Worm (Caenorhabditis elegans) whole organism, L4 larva: ENCODE results near the gene ZK470.2.

Experiments
- D1046.2 ChIP-seq: fragments of 200-800 bp; sonication (Bioruptor generic); IDR thresholded peaks from 2 replicates; pipeline ENCODE4 v1.3.6; 2022; ENCODE audit warnings: missing genetic modification characterization, missing compliant biosample characterization
- F26F4.8 ChIP-seq: fragments of 200-800 bp; sonication (Bioruptor generic); conservative IDR thresholded peaks from 2 replicates; pipeline ENCODE4 v1.3.6; 2022; ENCODE audit warnings: missing genetic modification characterization, missing compliant biosample characterization
- F44E2.7 ChIP-seq: fragments of 200-800 bp; sonication (Bioruptor generic); IDR thresholded peaks from 2 replicates; pipeline ENCODE4 v2.1.2; 2022; ENCODE audit warnings: missing genetic modification characterization, missing compliant biosample characterization
- R02D3.7 ChIP-seq: fragments of 150-350 bp; sonication (generic microtip); optimal IDR thresholded peaks from 3 replicates; lab custom pipeline; 2014; ENCODE audit warnings: missing biosample characterization, missing genetic modification characterization
- T20F7.1 ChIP-seq: fragments of 200-800 bp; sonication (Bioruptor generic); optimal IDR thresholded peaks from 2 replicates; lab custom pipeline; 2018; ENCODE audit warnings: mild to moderate bottlenecking, missing genetic modification characterization, missing compliant biosample characterization
- Y105C5A.15 ChIP-seq: fragments of 200-800 bp; sonication (Bioruptor generic); IDR thresholded peaks from 2 replicates; pipeline ENCODE4 v1.3.6; 2022; ENCODE audit warnings: missing genetic modification characterization, missing compliant biosample characterization
- ZK546.5 ChIP-seq, 2 experiments: sonication (generic microtip); optimal IDR thresholded peaks; 2 replicates each; lab custom pipeline; 2017; ENCODE audit warnings: missing biosample characterization in 2 of 2, missing genetic modification characterization in 2 of 2
- aha-1 ChIP-seq: fragments of 150-350 bp; peaks from one replicate; lab custom pipeline; 2014; ENCODE audit warnings: missing biosample characterization, missing genetic modification characterization
- ceh-20 ChIP-seq: fragments of 200-800 bp; sonication (Bioruptor generic); IDR thresholded peaks from 2 replicates; pipeline ENCODE4 v1.3.6; 2022; ENCODE audit warnings: missing genetic modification reagents, missing genetic modification characterization, missing compliant biosample characterization
- ceh-28 ChIP-seq: fragments of 150-350 bp; optimal IDR thresholded peaks from 2 replicates; lab custom pipeline; 2014; ENCODE audit warnings: missing biosample characterization, missing genetic modification reagents, missing genetic modification characterization
- daf-12 ChIP-seq: fragments of 150-350 bp; optimal IDR thresholded peaks from 2 replicates; lab custom pipeline; 2014; ENCODE audit warnings: missing biosample characterization, missing genetic modification reagents, missing genetic modification characterization
- daf-16 ChIP-seq, 3 experiments: sonication (generic microtip); optimal IDR thresholded peaks; 2 replicates each; lab custom pipeline; 2016 to 2017; ENCODE audit warnings: missing genetic modification characterization in 3 of 3, missing genetic modification reagents in 3 of 3, mild to moderate bottlenecking in 2 of 3, missing compliant biosample characterization in 2 of 3, missing biosample characterization in 1 of 3, moderate library complexity in 1 of 3
- duxl-1 ChIP-seq: sonication (generic microtip); optimal IDR thresholded peaks from 2 replicates; lab custom pipeline; 2016; ENCODE audit warnings: mild to moderate bottlenecking, missing genetic modification characterization, moderate library complexity, missing compliant biosample characterization; ENCODE audit not compliant: poor library complexity
- dve-1 ChIP-seq: sonication (generic microtip); optimal IDR thresholded peaks from 2 replicates; lab custom pipeline; 2017; ENCODE audit warnings: antibody characterized with exemption, mild to moderate bottlenecking, missing genetic modification characterization, missing compliant biosample characterization; ENCODE audit not compliant: insufficient read depth
- egl-43 ChIP-seq: fragments of 200-800 bp; sonication (Bioruptor generic); IDR thresholded peaks from 2 replicates; pipeline ENCODE4 v1.3.6; 2022; ENCODE audit warnings: missing genetic modification reagents, missing genetic modification characterization, missing compliant biosample characterization
- hmg-1.1 ChIP-seq: fragments of 200-800 bp; sonication (Bioruptor generic); IDR thresholded peaks from 2 replicates; pipeline ENCODE4 v1.3.6; 2022; ENCODE audit warnings: missing genetic modification reagents, missing genetic modification characterization, missing compliant biosample characterization
- jun-1 ChIP-seq: fragments of 150-350 bp; optimal IDR thresholded peaks from 2 replicates; lab custom pipeline; 2014; ENCODE audit warnings: missing biosample characterization, missing genetic modification reagents, missing genetic modification characterization
- lin-1 ChIP-seq: fragments of 200-800 bp; sonication (Bioruptor generic); IDR thresholded peaks from 2 replicates; pipeline ENCODE4 v1.3.6; 2022; ENCODE audit warnings: missing genetic modification reagents, missing genetic modification characterization, missing compliant biosample characterization
- lin-29 ChIP-seq: fragments of 200-800 bp; sonication (Bioruptor generic); IDR thresholded peaks from 2 replicates; pipeline ENCODE4 v1.3.6; 2022; ENCODE audit warnings: missing genetic modification reagents, missing genetic modification characterization, missing compliant biosample characterization
- madf-5 ChIP-seq, 2 experiments: fragments of 200-800 bp; sonication (Bioruptor generic); IDR thresholded peaks; 2 replicates each; pipeline ENCODE4 v1.3.6; 2022; ENCODE audit warnings: missing compliant biosample characterization in 2 of 2, missing genetic modification characterization in 2 of 2
- mdt-29 ChIP-seq: fragments of 200-800 bp; sonication (Bioruptor generic); IDR thresholded peaks from 2 replicates; pipeline ENCODE4 v1.3.6; 2022; ENCODE audit warnings: missing genetic modification reagents, missing genetic modification characterization, missing compliant biosample characterization
- mep-1 ChIP-seq: fragments of 150-350 bp; sonication (generic microtip); optimal IDR thresholded peaks from 3 replicates; lab custom pipeline; 2014; ENCODE audit warnings: missing biosample characterization, missing genetic modification characterization
- mxl-2 ChIP-seq: fragments of 200-800 bp; sonication (Bioruptor generic); conservative IDR thresholded peaks from 2 replicates; pipeline ENCODE4 v1.3.6; 2022; ENCODE audit warnings: missing genetic modification reagents, missing genetic modification characterization, missing compliant biosample characterization
- nhr-10 ChIP-seq: fragments of 150-350 bp; optimal IDR thresholded peaks from 2 replicates; lab custom pipeline; 2014; ENCODE audit warnings: missing biosample characterization, missing genetic modification characterization
- nhr-11 ChIP-seq: fragments of 150-350 bp; optimal IDR thresholded peaks from 2 replicates; lab custom pipeline; 2014; ENCODE audit warnings: missing biosample characterization, missing genetic modification characterization
- nhr-25 ChIP-seq: sonication (generic microtip); optimal IDR thresholded peaks from 2 replicates; lab custom pipeline; 2017; ENCODE audit warnings: missing genetic modification characterization, mild to moderate bottlenecking, missing compliant biosample characterization, antibody characterized with exemption, moderate library complexity, borderline replicate concordance; ENCODE audit not compliant: insufficient read depth
- nhr-28 ChIP-seq: fragments of 150-350 bp; optimal IDR thresholded peaks from 2 replicates; lab custom pipeline; 2014; ENCODE audit warnings: missing biosample characterization, missing genetic modification characterization
- nhr-42 ChIP-seq: fragments of 200-800 bp; sonication (Bioruptor generic); IDR thresholded peaks from 2 replicates; pipeline ENCODE4 v1.3.6; 2022; ENCODE audit warnings: missing genetic modification characterization, missing compliant biosample characterization
- nhr-76 ChIP-seq: fragments of 150-350 bp; optimal IDR thresholded peaks from 2 replicates; lab custom pipeline; 2014; ENCODE audit warnings: missing biosample characterization, missing genetic modification characterization
- nhr-77 ChIP-seq: fragments of 150-350 bp; optimal IDR thresholded peaks from 2 replicates; lab custom pipeline; 2014; ENCODE audit warnings: missing biosample characterization, missing genetic modification characterization
- pha-4 ChIP-seq, 2 experiments: fragments of 150-350 bp in 1 of 2; fragments of 200-800 bp in 1 of 2; sonication (Bioruptor generic) in 1 of 2; IDR thresholded peaks in 1 of 2; optimal IDR thresholded peaks in 1 of 2; 2 replicates each; pipeline versions ENCODE4 v1.3.6 to Lab custom; 2014 to 2022; ENCODE audit warnings: missing genetic modification characterization in 2 of 2, missing genetic modification reagents in 2 of 2, missing biosample characterization in 1 of 2, missing compliant biosample characterization in 1 of 2
- pqm-1 ChIP-seq: sonication (generic microtip); optimal IDR thresholded peaks from 2 replicates; lab custom pipeline; 2017; ENCODE audit warnings: missing biosample characterization, missing genetic modification characterization
- rbr-2 ChIP-seq: sonication (generic microtip); optimal IDR thresholded peaks from 2 replicates; lab custom pipeline; 2016; ENCODE audit warnings: missing genotype, missing genetic modification characterization, missing compliant biosample characterization
- set-16 ChIP-seq: fragments of 200-800 bp; sonication (Bioruptor generic); IDR thresholded peaks from 2 replicates; pipeline ENCODE4 v1.3.6; 2022; ENCODE audit warnings: missing genetic modification reagents, missing genetic modification characterization, missing compliant biosample characterization
- spr-1 ChIP-seq: sonication (generic microtip); optimal IDR thresholded peaks from 2 replicates; lab custom pipeline; 2016; ENCODE audit warnings: mild to moderate bottlenecking, missing genetic modification characterization, missing compliant biosample characterization
- unc-130 ChIP-seq: sonication (generic microtip); optimal IDR thresholded peaks from 2 replicates; lab custom pipeline; 2016; ENCODE audit warnings: missing genetic modification reagents, missing genetic modification characterization, missing compliant biosample characterization
- unc-62 ChIP-seq, 3 experiments: fragments of 150-350 bp in 1 of 3; sonication (generic microtip); optimal IDR thresholded peaks in 2 of 3; peaks in 1 of 3; 1 replicate in 1 of 3; 2 replicates in 2 of 3; lab custom pipeline; 2014 to 2017; ENCODE audit warnings: missing biosample characterization in 3 of 3, missing genetic modification characterization in 3 of 3, missing genetic modification reagents in 3 of 3, missing genotype in 1 of 3
- zag-1 ChIP-seq: fragments of 150-350 bp; optimal IDR thresholded peaks from 2 replicates; lab custom pipeline; 2014; ENCODE audit warnings: missing biosample characterization, missing genetic modification characterization
- zfp-2 ChIP-seq: sonication (generic microtip); optimal IDR thresholded peaks from 2 replicates; lab custom pipeline; 2016; ENCODE audit warnings: mild to moderate bottlenecking, missing genetic modification characterization, missing compliant biosample characterization
- zip-11 ChIP-seq: fragments of 200-800 bp; sonication (Bioruptor generic); IDR thresholded peaks from 2 replicates; pipeline ENCODE4 v1.3.6; 2022; ENCODE audit warnings: missing genetic modification characterization, missing compliant biosample characterization
- zip-2 ChIP-seq: fragments of 150-350 bp; optimal IDR thresholded peaks from 2 replicates; lab custom pipeline; 2014; ENCODE audit warnings: missing biosample characterization, missing genetic modification characterization

The ZK470.2 gene

DNA sequence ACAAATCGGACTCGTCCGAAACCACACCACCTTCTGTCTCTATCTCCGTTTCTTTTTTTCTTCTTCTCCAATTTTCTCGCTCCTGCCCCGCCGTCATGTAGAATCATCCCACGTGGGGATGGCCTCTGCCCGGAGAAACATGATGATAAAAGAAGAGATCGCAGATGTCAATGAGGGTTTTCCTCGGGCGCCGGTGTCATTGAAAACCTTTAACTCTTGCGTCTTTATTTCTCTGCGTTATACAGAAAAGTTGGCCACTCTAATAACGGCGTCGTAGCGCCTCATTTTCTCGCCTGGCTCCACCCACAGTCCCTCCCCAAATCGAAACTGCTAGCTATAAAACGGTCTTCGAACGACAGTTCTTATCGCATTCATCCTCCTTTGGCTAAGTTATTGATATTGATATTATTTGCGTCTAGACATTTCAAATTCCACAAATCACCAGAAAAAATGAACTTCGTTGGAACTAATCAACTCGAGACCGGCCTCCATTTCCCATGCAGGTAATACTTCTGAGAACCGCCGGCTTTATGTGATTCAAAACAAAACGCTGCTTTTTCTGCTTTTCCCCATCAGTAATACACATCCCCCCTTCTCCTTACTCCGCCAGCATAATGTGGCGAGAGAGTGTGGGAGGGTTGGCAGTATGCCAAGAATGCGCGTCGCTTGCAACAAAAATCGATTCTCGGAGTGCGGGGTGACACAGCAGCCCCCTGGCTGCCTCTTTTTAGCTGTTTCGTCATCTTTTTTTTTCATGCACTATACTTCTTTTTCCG lies 10.3 kb downstream of the ZK470.2 start (continued):
- TF ChIP-seq egl-43 (GFP tag; lab: Robert Waterston, UW) (peak; percentile 75), madf-5 (GFP tag; IDR thresholded peaks at IDR 0.05; lab: Robert Waterston, UW) (0 out of 4 replicates have a peak, but pooled peaks have one; percentile 32 to 56), lin-1 (GFP tag; lab: Robert Waterston, UW) (peak; percentile 58; the same call in 1 of the 2 replicates), aha-1 (tag; lab: Kevin White, UChicago) (peak; percentile 100), ceh-20 (GFP tag; lab: Robert Waterston, UW) (peak; percentile 15; the same call in 1 of the 2 replicates), nhr-11 (tag; lab: Kevin White, UChicago) (peak; percentile 64), pqm-1 (tag; lab: Kevin White, UChicago) (no peak), mxl-2 (GFP tag; lab: Robert Waterston, UW) (peak; percentile 53; the same call in 1 of the 2 replicates), set-16 (GFP tag; lab: Robert Waterston, UW) (peak; percentile 60; the same call in 1 of the 2 replicates), mdt-29 (GFP tag; lab: Robert Waterston, UW) (peak; percentile 18; the same call in 1 of the 2 replicates), spr-1 (tag; lab: Kevin White, UChicago) (peak; percentile 9), unc-130 (GFP tag; lab: Kevin White, UChicago) (no peak), jun-1 (tag; lab: Kevin White, UChicago) (no peak), daf-12 (tag; lab: Kevin White, UChicago) (no peak)
- TF ChIP-seq, all 104 proteins: peak for 54

DNA sequence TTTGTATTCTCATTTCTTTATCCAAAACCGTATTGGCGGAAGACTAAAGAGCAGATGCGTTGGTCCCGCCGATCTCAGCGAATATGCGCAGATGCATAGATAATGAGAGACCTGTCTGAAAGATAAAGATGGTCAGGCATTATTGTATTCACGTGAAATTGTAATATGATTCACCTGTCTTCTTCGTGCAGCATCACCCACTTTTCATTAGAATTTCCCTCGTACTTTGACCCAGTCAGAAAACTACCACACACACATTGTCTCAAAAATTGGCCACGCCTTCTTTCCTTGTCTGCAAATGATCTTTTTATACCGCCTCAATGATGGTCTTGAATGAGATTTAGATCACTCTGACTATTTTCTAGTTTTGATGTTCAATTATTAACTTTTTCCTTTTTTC lies 11.1 kb downstream of the ZK470.2 start:
- 0 out of 2 replicates have a peak, but pooled peaks have one; percentile 17 for TF ChIP-seq D1046.2 (GFP tag; lab: Robert Waterston, UW)
- TF ChIP-seq nhr-25 (tag; lab: Kevin White, UChicago), result peak; percentile 23
- TF ChIP-seq F44E2.7 (GFP tag; lab: Robert Waterston, UW), result no peak
- peak; percentile 44; the same call in 1 of the 2 replicates for TF ChIP-seq mxl-2 (GFP tag; lab: Robert Waterston, UW)
- no peak for TF ChIP-seq daf-16 (GFP tag; optimal IDR thresholded peaks at IDR 0.05; lab: Kevin White, UChicago)
- TF ChIP-seq daf-16 (tag; optimal IDR thresholded peaks at IDR 0.05; lab: Kevin White, UChicago), result peak; percentile 9
- no peak for TF ChIP-seq mep-1 (tag; lab: Kevin White, UChicago)
- peak; percentile 29 for TF ChIP-seq aha-1 (tag; lab: Kevin White, UChicago)
- peak in 1 of 2 experiments; percentile 58 for TF ChIP-seq unc-62 (GFP tag; optimal IDR thresholded peaks at IDR 0.05 in 1 of 2; lab: Kevin White, UChicago)
- TF ChIP-seq unc-62 (tag; optimal IDR thresholded peaks at IDR 0.05; lab: Kevin White, UChicago), result no peak

DNA sequence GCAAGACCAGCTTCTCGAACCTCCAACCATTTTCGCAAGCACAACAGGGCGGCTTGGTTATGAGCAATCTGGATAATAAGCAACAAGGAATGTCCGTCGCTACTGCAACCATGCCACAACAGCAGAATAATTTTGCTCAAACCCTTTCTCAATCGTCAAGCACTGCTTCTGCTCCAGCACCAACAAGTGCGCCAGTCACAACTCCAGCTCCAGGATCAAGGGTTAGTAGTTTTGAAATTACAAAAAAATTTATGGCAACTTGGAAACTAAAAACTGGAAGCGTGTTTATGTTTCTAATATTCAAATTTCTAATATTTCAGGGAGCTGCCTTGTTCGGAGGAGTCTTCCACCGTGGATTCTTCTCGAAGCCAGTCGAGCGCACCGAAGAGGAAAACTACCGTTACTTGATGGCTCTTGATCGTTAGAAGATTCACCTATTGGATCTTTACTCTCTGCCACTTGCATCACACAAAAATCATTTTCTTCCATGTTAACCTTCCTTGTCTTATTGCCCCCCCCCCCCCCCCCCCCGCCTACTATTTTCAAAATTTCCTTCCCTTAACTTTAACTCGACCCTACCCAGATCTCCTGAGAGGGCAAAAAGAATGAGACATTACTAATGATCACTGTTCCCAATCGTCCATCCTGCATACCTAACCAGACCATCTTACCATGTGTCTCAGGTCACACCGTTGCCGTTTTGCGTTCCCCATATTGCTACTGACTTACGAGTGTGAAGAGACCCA lies 12.0 kb downstream of the ZK470.2 start:
- no peak for TF ChIP-seq nhr-42 (GFP tag; lab: Robert Waterston, UW)
- no peak for TF ChIP-seq R02D3.7 (tag; lab: Kevin White, UChicago)
- no peak for TF ChIP-seq spr-1 (tag; lab: Kevin White, UChicago)
- TF ChIP-seq pha-4 (GFP tag; IDR thresholded peaks at IDR 0.05; lab: Robert Waterston, UW), result 0 out of 2 replicates have a peak, but pooled peaks have one; percentile 4
- TF ChIP-seq pha-4 (tag; optimal IDR thresholded peaks at IDR 0.05; lab: Kevin White, UChicago), result no peak
- no peak for TF ChIP-seq zag-1 (tag; lab: Kevin White, UChicago)
- no peak for TF ChIP-seq Y105C5A.15 (GFP tag; lab: Robert Waterston, UW)
- no peak for TF ChIP-seq F44E2.7 (GFP tag; lab: Robert Waterston, UW)
- no peak for TF ChIP-seq nhr-11 (tag; lab: Kevin White, UChicago)
- TF ChIP-seq zip-11 (GFP tag; lab: Robert Waterston, UW), result no peak
- no peak for TF ChIP-seq rbr-2 (tag; lab: Kevin White, UChicago)
- TF ChIP-seq nhr-77 (tag; lab: Kevin White, UChicago), result no peak
- TF ChIP-seq zip-2 (tag; lab: Kevin White, UChicago), result no peak
- TF ChIP-seq dve-1, result no peak
- no peak for TF ChIP-seq lin-29 (GFP tag; lab: Robert Waterston, UW)
- no peak for TF ChIP-seq nhr-28 (tag; lab: Kevin White, UChicago)
- no peak for TF ChIP-seq zfp-2 (tag; lab: Kevin White, UChicago)
- no peak for TF ChIP-seq ceh-28 (tag; lab: Kevin White, UChicago)
- no peak for TF ChIP-seq duxl-1 (tag; lab: Kevin White, UChicago)
- peak; percentile 97 for TF ChIP-seq aha-1 (tag; lab: Kevin White, UChicago)
- TF ChIP-seq hmg-1.1 (GFP tag; lab: Robert Waterston, UW), result 0 out of 2 replicates have a peak, but pooled peaks have one; percentile 21
- TF ChIP-seq nhr-10, result no peak
- TF ChIP-seq T20F7.1, result no peak
- TF ChIP-seq ZK546.5 (tag; optimal IDR thresholded peaks at IDR 0.05; lab: Kevin White, UChicago), result no peak
- TF ChIP-seq nhr-25 (tag; lab: Kevin White, UChicago), result no peak
- TF ChIP-seq F26F4.8 (GFP tag; lab: Robert Waterston, UW), result no peak
- TF ChIP-seq nhr-76, result no peak
